Fruit fly (Drosophila melanogaster): ENCODE results near the gene Rab27.

The Rab27 gene

dm6 chrX:1460278-1460872 lies 16.4 kb downstream of the Rab27 start, which contains the start of gene Lrpprc2 (continued):
- TF ChIP-seq crp (GFP tag; optimal IDR thresholded peaks at IDR 0.05) (peak; percentile 4 to 90), NfI (GFP tag; optimal IDR thresholded peaks at IDR 0.05) (peak; percentile 24), CG15514 (GFP tag; optimal IDR thresholded peaks at IDR 0.05) (peak; percentile 56), vvl (GFP tag; IDR thresholded peaks at IDR 0.05) (0 out of 2 replicates have a peak, but pooled peaks have one; percentile 17), Ptx1 (GFP tag; IDR thresholded peaks at IDR 0.05) (no peak), CG10274 (GFP tag; optimal IDR thresholded peaks at IDR 0.05) (no peak), CG14710 (tag; optimal IDR thresholded peaks at IDR 0.05) (peak; percentile 24), Spps (tag; optimal IDR thresholded peaks at IDR 0.05) (no peak), CG9797 (GFP tag; optimal IDR thresholded peaks at IDR 0.05) (peak; percentile 6), MESR4 (GFP tag; optimal IDR thresholded peaks at IDR 0.05) (peak; percentile 39), Stat92E (GFP tag; optimal IDR thresholded peaks at IDR 0.05) (no peak), CG17186 (GFP tag; optimal IDR thresholded peaks at IDR 0.05) (peak; percentile 3), CG34376 (GFP tag; optimal IDR thresholded peaks at IDR 0.05) (peak; percentile 28), Ets97D (GFP tag; optimal IDR thresholded peaks at IDR 0.05) (peak; percentile 80), gsb (GFP tag; IDR thresholded peaks at IDR 0.05) (no peak), CG17912 (GFP tag; optimal IDR thresholded peaks at IDR 0.05) (peak; percentile 28), nerfin-1 (tag; optimal IDR thresholded peaks at IDR 0.05) (no peak), CG17385 (GFP tag; optimal IDR thresholded peaks at IDR 0.05) (no peak), CG2116 (GFP tag; optimal IDR thresholded peaks at IDR 0.05) (peak; percentile 62), CG10267 (tag; optimal IDR thresholded peaks at IDR 0.05) (peak; percentile 10), pita (GFP tag; optimal IDR thresholded peaks at IDR 0.05) (no peak), knrl (GFP tag; IDR thresholded peaks at IDR 0.05; ENCODE audit: partially characterized antibody) (no peak), Hey (tag; optimal IDR thresholded peaks at IDR 0.05) (no peak), CG9215 (GFP tag; IDR thresholded peaks at IDR 0.05) (no peak), stwl (tag; optimal IDR thresholded peaks at IDR 0.05) (peak; percentile 37), MBD-R2 (GFP tag; IDR thresholded peaks at IDR 0.05) (peak; percentile 85), CG5180 (GFP tag; optimal IDR thresholded peaks at IDR 0.05) (no peak), Dp (GFP tag; optimal IDR thresholded peaks at IDR 0.05) (peak; percentile 59), kni (GFP tag; optimal IDR thresholded peaks at IDR 0.05) (peak; percentile 12), Dref (GFP tag; IDR thresholded peaks at IDR 0.05) (peak; percentile 63), zen (tag; optimal IDR thresholded peaks at IDR 0.05) (no peak), CG34422 (GFP tag; IDR thresholded peaks at IDR 0.05) (peak; percentile 52; the same call in 1 of the 3 replicates), eyg (GFP tag; optimal IDR thresholded peaks at IDR 0.05) (no peak), CG33557 (GFP tag; optimal IDR thresholded peaks at IDR 0.05) (peak; percentile 0), CTCF (GFP tag; optimal IDR thresholded peaks at IDR 0.05) (peak; percentile 35)

- TF ChIP-seq disco-r (GFP tag; optimal IDR thresholded peaks at IDR 0.05) (no peak), Bteb2 (GFP tag; optimal IDR thresholded peaks at IDR 0.05) (no peak)
Measured at dm6 chrX:1456954-1457353, 19.8 kb downstream of the Rab27 start, which contains the start of gene CG14785. Gene CG14785, minus strand, starts transcription at chrX:1457054.

dm6 chrX:1454837-1455236 lies 21.9 kb downstream of the Rab27 start:
- TF ChIP-seq amos (GFP tag; IDR thresholded peaks at IDR 0.05; ENCODE audit: partially characterized antibody) (0 out of 2 replicates have a peak, but pooled peaks have one; percentile 25), kni (GFP tag; optimal IDR thresholded peaks at IDR 0.05) (no peak), Scr (GFP tag; IDR thresholded peaks at IDR 0.05; ENCODE audit: partially characterized antibody) (peak; percentile 34; the same call in 1 of the 2 replicates), CG1024 (GFP tag; IDR thresholded peaks at IDR 0.05) (no peak), CG31224 (GFP tag; IDR thresholded peaks at IDR 0.05) (peak; percentile 8; the same call in 1 of the 2 replicates), CG6765 (GFP tag; optimal IDR thresholded peaks at IDR 0.05) (no peak), insv (GFP tag; optimal IDR thresholded peaks at IDR 0.05) (no peak), CG11696 (GFP tag; IDR thresholded peaks at IDR 0.05) (no peak), sna (GFP tag; IDR thresholded peaks at IDR 0.05; ENCODE audit: partially characterized antibody) (0 out of 2 replicates have a peak, but pooled peaks have one; percentile 21), CG2889 (GFP tag; IDR thresholded peaks at IDR 0.05) (no peak), MBD-R2 (GFP tag; IDR thresholded peaks at IDR 0.05) (no peak), Xbp1 (GFP tag; optimal IDR thresholded peaks at IDR 0.05) (no peak), CG11456 (GFP tag; IDR thresholded peaks at IDR 0.05) (no peak), pnt (GFP tag; optimal IDR thresholded peaks at IDR 0.05) (no peak)

All from whole organism, embryonic.